Worm (Caenorhabditis elegans): Measurements from ENCODE around the gene srbc-6.
A peak's percentile ranks its signal among the peaks of the same experiment; 100 is the strongest.

srbc-6 gene

DNA sequence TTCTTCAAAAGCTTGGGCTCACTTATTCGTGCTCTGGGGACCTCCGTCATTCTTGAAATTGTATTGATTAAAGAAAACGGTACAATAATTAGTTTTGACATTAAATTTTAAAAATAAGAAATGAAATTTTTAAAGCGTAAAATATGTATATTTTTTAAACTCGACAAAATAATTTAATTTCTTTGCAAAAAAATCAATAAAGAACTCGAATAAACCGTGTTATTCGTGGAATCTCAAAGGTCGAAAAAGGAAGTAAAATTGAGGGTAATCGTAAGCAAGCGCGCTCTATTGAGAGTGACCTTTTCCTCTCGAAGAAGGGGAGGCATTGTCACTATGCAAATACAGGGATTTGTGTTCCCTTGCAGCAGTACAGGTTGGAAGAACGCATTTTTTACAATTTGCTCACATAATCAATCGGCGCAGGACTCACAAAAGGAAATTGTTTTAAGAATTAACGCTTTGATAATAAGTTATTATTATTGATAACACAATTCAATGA lies 25.1 kb downstream of the srbc-6 start, which contains the start of gene Y73C8B.2:
TSS of gene Y73C8B.2 (minus strand) at position 51 of the 499 bp plus-strand sequence.
- TF ChIP-seq lin-39 (tag; optimal IDR thresholded peaks at IDR 0.05) (no peak), zag-1 (tag; optimal IDR thresholded peaks at IDR 0.05) (no peak), nhr-85 (tag) (peak; percentile 45), hlh-17 (GFP tag; optimal IDR thresholded peaks at IDR 0.05; ENCODE audit: borderline replicate concordance) (no peak), unc-86 (tag; optimal IDR thresholded peaks at IDR 0.05) (no peak), fkh-10 (GFP tag; optimal IDR thresholded peaks at IDR 0.05) (no peak), alr-1 (tag; optimal IDR thresholded peaks at IDR 0.05; ENCODE audit: borderline replicate concordance) (no peak), snpc-4 (tag; optimal IDR thresholded peaks at IDR 0.05) (no peak), C04F5.9 (tag; optimal IDR thresholded peaks at IDR 0.05) (no peak), unc-98 (GFP tag; IDR thresholded peaks at IDR 0.05) (no peak), mef-2 (tag; optimal IDR thresholded peaks at IDR 0.05) (no peak), efl-1 (optimal IDR thresholded peaks at IDR 0.05) (peak; percentile 17 to 35), efl-1 (GFP tag; optimal IDR thresholded peaks at IDR 0.05 in 1 of 2) (peak; percentile 31 to 45), nhr-77 (tag; optimal IDR thresholded peaks at IDR 0.05) (no peak), nhr-90 (tag; optimal IDR thresholded peaks at IDR 0.05; ENCODE audit: poor library complexity) (no peak), lin-13 (GFP tag; optimal IDR thresholded peaks at IDR 0.05) (no peak), ceh-88 (GFP tag; IDR thresholded peaks at IDR 0.05) (no peak), elt-3 (tag; optimal IDR thresholded peaks at IDR 0.05) (no peak), tlp-1 (tag; optimal IDR thresholded peaks at IDR 0.05) (no peak), dpl-1 (GFP tag; optimal IDR thresholded peaks at IDR 0.05) (peak in 1 of 3 experiments; percentile 67), nhr-47 (tag; optimal IDR thresholded peaks at IDR 0.05) (peak; percentile 9), egl-13 (tag; optimal IDR thresholded peaks at IDR 0.05) (no peak), tbx-2 (tag; optimal IDR thresholded peaks at IDR 0.05) (peak; percentile 28), swsn-7 (tag; optimal IDR thresholded peaks at IDR 0.05) (no peak), nhr-84 (tag; optimal IDR thresholded peaks at IDR 0.05) (no peak), nhr-28 (tag; optimal IDR thresholded peaks at IDR 0.05) (no peak), pax-3 (tag; optimal IDR thresholded peaks at IDR 0.05) (no peak), vab-15 (tag; optimal IDR thresholded peaks at IDR 0.05) (no peak), unc-130 (tag; optimal IDR thresholded peaks at IDR 0.05) (no peak), ztf-11 (tag; optimal IDR thresholded peaks at IDR 0.05) (no peak), mab-9 (GFP tag; IDR thresholded peaks at IDR 0.05) (no peak), ceh-90 (tag; optimal IDR thresholded peaks at IDR 0.05) (no peak), skn-1 (tag; optimal IDR thresholded peaks at IDR 0.05) (peak; percentile 11), lin-14 (GFP tag; optimal IDR thresholded peaks at IDR 0.05) (peak; percentile 76), lsy-2 (tag; optimal IDR thresholded peaks at IDR 0.05) (peak in 1 of 2 experiments; percentile 45), xbp-1 (tag; optimal IDR thresholded peaks at IDR 0.05) (no peak), ceh-63 (GFP tag; optimal IDR thresholded peaks at IDR 0.05) (no peak), C16A3.4 (tag; optimal IDR thresholded peaks at IDR 0.05) (peak; percentile 22), nhr-19 (GFP tag; conservative IDR thresholded peaks at IDR 0.05) (no peak), fos-1 (tag; optimal IDR thresholded peaks at IDR 0.05) (no peak), nhr-71 (tag; optimal IDR thresholded peaks at IDR 0.05) (peak; percentile 39), mep-1 (tag; optimal IDR thresholded peaks at IDR 0.05) (peak; percentile 45), ceh-82 (tag; optimal IDR thresholded peaks at IDR 0.05) (no peak), jun-1 (tag; optimal IDR thresholded peaks at IDR 0.05) (no peak), irx-1 (tag; optimal IDR thresholded peaks at IDR 0.05) (peak; percentile 3), zip-4 (GFP tag; optimal IDR thresholded peaks at IDR 0.05) (no peak), unc-30 (tag; optimal IDR thresholded peaks at IDR 0.05) (no peak), pag-3 (tag; optimal IDR thresholded peaks at IDR 0.05; ENCODE audit: borderline replicate concordance, insufficient read depth) (no peak), isw-1 (GFP tag; IDR thresholded peaks at IDR 0.05) (no peak), aha-1 (tag; optimal IDR thresholded peaks at IDR 0.05) (no peak), elt-2 (tag; optimal IDR thresholded peaks at IDR 0.05) (no peak), F16B12.6 (tag; optimal IDR thresholded peaks at IDR 0.05) (no peak), lin-15B (tag; optimal IDR thresholded peaks at IDR 0.05) (peak; percentile 23)

Data from whole organism, L1 larva.